Worm (Caenorhabditis elegans): ENCODE results near the gene Y45F10B.13.

ce11 chrIV:13540165-13540564, 21.4 kb downstream of the Y45F10B.13 start, which contains the start of gene rsd-2:
- TF ChIP-seq ref-2 (tag; optimal IDR thresholded peaks at IDR 0.05): no peak
- TF ChIP-seq unc-55 (GFP tag; optimal IDR thresholded peaks at IDR 0.05): no peak
- no peak for TF ChIP-seq hlh-8 (tag; optimal IDR thresholded peaks at IDR 0.05)
- no peak for TF ChIP-seq pha-4 (tag; optimal IDR thresholded peaks at IDR 0.05)
- no peak for TF ChIP-seq mec-3 (tag; optimal IDR thresholded peaks at IDR 0.05; ENCODE audit: borderline replicate concordance)
